Fruit fly (Drosophila melanogaster): ENCODE measurements around the gene Sodq.

DNA sequence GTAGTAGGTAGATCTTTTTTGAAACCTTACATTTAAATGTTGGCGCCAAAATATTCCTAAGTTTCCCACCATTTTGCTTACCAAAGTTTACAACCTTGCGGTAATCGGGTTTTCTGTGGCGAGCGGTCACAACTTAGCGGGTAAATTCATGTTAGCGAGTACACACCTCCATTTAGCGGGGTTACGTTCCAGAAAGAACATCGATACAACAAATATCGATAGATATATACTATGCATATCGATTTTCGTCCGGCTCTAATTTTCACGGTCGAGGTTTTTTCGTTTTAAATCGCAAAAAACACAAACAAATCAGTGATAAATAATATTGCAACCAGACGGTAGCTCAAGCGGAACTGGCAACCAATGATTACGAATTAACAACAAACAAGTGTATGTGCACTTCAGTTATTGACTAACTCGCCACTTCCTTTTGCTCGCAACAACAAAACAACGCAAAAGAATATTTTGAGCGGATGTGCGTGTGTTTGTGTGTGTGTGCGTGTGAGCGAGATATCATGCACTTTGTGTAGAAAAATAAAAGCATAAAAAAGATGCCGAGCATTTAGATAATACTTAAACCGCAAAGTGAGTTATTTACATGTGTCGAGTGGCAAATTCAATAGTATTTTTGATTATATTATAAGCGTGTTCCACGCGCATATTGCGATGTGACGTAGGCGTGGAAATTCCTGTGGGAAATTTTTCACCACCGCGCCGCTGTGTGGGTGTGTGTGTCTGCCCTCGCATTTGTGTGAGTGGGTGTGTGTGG lies 7.1 kb upstream of the Sodq start, which contains the start of gene Lnk:
- TF ChIP-seq CG8478 (optimal IDR thresholded peaks at IDR 0.05) (peak; percentile 66), CTCF (optimal IDR thresholded peaks at IDR 0.05) (peak; percentile 67 to 78)
